Fruit fly (Drosophila melanogaster) whole organism, embryonic: Measurements from ENCODE around the gene Jarid2.

Experiments used
- Asciz ChIP-seq: fragments of 200-800 bp; sonication (Bioruptor generic); optimal IDR thresholded peaks from 2 replicates; lab custom pipeline; 2017; ENCODE audit warnings: missing biosample characterization, mild to moderate bottlenecking, missing genetic modification characterization, missing genetic modification reagents
- BEAF-32 ChIP-seq: fragments of 200-800 bp; sonication (Bioruptor generic); optimal IDR thresholded peaks from 3 replicates; lab custom pipeline; 2017; ENCODE audit warnings: missing biosample characterization, missing genetic modification characterization, mild to moderate bottlenecking, moderate library complexity, missing genetic modification reagents
- CG10274 ChIP-seq: fragments of 200-800 bp; sonication (Bioruptor generic); optimal IDR thresholded peaks from 3 replicates; lab custom pipeline; 2017; ENCODE audit warnings: missing biosample characterization, mild to moderate bottlenecking, missing genetic modification characterization
- CG11456 ChIP-seq: fragments of 200-800 bp; sonication (Bioruptor generic); IDR thresholded peaks from 3 replicates; pipeline ENCODE4 v1.3.6; 2022; ENCODE audit warnings: missing biosample characterization, missing genetic modification characterization
- CG11723 ChIP-seq: fragments of 200-800 bp; sonication (Bioruptor generic); optimal IDR thresholded peaks from 2 replicates; lab custom pipeline; 2017; ENCODE audit warnings: missing biosample characterization, mild to moderate bottlenecking, missing genetic modification characterization
- CG14965 ChIP-seq: fragments of 200-800 bp; sonication (Bioruptor generic); optimal IDR thresholded peaks from 2 replicates; lab custom pipeline; 2016; ENCODE audit warnings: missing biosample characterization, missing genetic modification characterization, borderline replicate concordance
- CG17385 ChIP-seq: fragments of 200-800 bp; sonication (Bioruptor generic); optimal IDR thresholded peaks from 3 replicates; lab custom pipeline; 2018; ENCODE audit warnings: missing biosample characterization, mild to moderate bottlenecking, missing genetic modification characterization
- CG17829 ChIP-seq: fragments of 200-800 bp; optimal IDR thresholded peaks from 2 replicates; lab custom pipeline; 2019; ENCODE audit warnings: missing biosample characterization, mild to moderate bottlenecking, missing genetic modification characterization, moderate library complexity
- CG1792 ChIP-seq: fragments of 200-800 bp; sonication (Bioruptor generic); optimal IDR thresholded peaks from 2 replicates; lab custom pipeline; 2016; ENCODE audit warnings: missing biosample characterization, missing genetic modification characterization
- CG18011 ChIP-seq: fragments of 200-800 bp; sonication (Bioruptor generic); optimal IDR thresholded peaks from 2 replicates; lab custom pipeline; 2017; ENCODE audit warnings: missing biosample characterization, missing genetic modification characterization, mild to moderate bottlenecking, moderate library complexity, missing genotype
- CG1832 ChIP-seq: fragments of 200-800 bp; sonication (Bioruptor generic); optimal IDR thresholded peaks from 2 replicates; lab custom pipeline; 2017; ENCODE audit warnings: missing biosample characterization, mild to moderate bottlenecking, missing genetic modification characterization, inconsistent platforms
- CG18619 ChIP-seq: fragments of 200-800 bp; sonication (Bioruptor generic); optimal IDR thresholded peaks from 3 replicates; lab custom pipeline; 2017; ENCODE audit warnings: missing biosample characterization, mild to moderate bottlenecking, missing genetic modification characterization
- CG30020 ChIP-seq: fragments of 200-800 bp; optimal IDR thresholded peaks from 2 replicates; lab custom pipeline; 2019; ENCODE audit warnings: missing biosample characterization, mild to moderate bottlenecking, missing genetic modification characterization, moderate library complexity
- CG34376 ChIP-seq: fragments of 200-800 bp; sonication (Bioruptor generic); optimal IDR thresholded peaks from 2 replicates; lab custom pipeline; 2018; ENCODE audit warnings: missing biosample characterization, mild to moderate bottlenecking, missing genetic modification characterization
- CG3995 ChIP-seq: fragments of 200-800 bp; sonication (Bioruptor generic); optimal IDR thresholded peaks from 3 replicates; lab custom pipeline; 2016; ENCODE audit warnings: missing biosample characterization, missing genetic modification characterization
- CG42726 ChIP-seq: fragments of 200-800 bp; sonication (Bioruptor generic); IDR thresholded peaks from 2 replicates; pipeline ENCODE4 v1.3.6; 2022; ENCODE audit warnings: missing biosample characterization, missing genetic modification characterization; ENCODE audit not compliant: partially characterized antibody
- CG4282 ChIP-seq: fragments of 200-800 bp; sonication (Bioruptor generic); optimal IDR thresholded peaks from 2 replicates; lab custom pipeline; 2016; ENCODE audit warnings: missing biosample characterization, missing genetic modification characterization
- CG4730 ChIP-seq: fragments of 200-800 bp; sonication (Bioruptor generic); IDR thresholded peaks from 2 replicates; pipeline ENCODE4 v1.3.6; 2022; ENCODE audit warnings: missing biosample characterization, missing genetic modification characterization
- CG6765 ChIP-seq: fragments of 200-800 bp; sonication (Bioruptor generic); optimal IDR thresholded peaks from 3 replicates; lab custom pipeline; 2017; ENCODE audit warnings: missing biosample characterization, mild to moderate bottlenecking, missing genetic modification characterization
- CG8281 ChIP-seq: fragments of 200-800 bp; sonication (Bioruptor generic); optimal IDR thresholded peaks from 2 replicates; lab custom pipeline; 2018; ENCODE audit warnings: missing biosample characterization, mild to moderate bottlenecking, missing genetic modification characterization, moderate library complexity
- CG8765 ChIP-seq: fragments of 200-800 bp; sonication (Bioruptor generic); IDR thresholded peaks from 2 replicates; pipeline ENCODE4 v1.3.6; 2022; ENCODE audit warnings: missing biosample characterization, missing genetic modification characterization
- Dad ChIP-seq: fragments of 200-800 bp; sonication (Bioruptor generic); optimal IDR thresholded peaks from 3 replicates; lab custom pipeline; 2016; ENCODE audit warnings: missing biosample characterization, missing genetic modification characterization
- Dek ChIP-seq: fragments of 200-800 bp; sonication (Bioruptor generic); optimal IDR thresholded peaks from 3 replicates; lab custom pipeline; 2019; ENCODE audit warnings: missing biosample characterization, mild to moderate bottlenecking, missing genetic modification characterization, moderate library complexity
- E2f1 ChIP-seq: fragments of 200-800 bp; sonication (Bioruptor generic); IDR thresholded peaks from 2 replicates; pipeline ENCODE4 v1.3.6; 2022; ENCODE audit warnings: missing biosample characterization, missing genetic modification characterization
- HmgZ ChIP-seq: fragments of 200-800 bp; sonication (Bioruptor generic); optimal IDR thresholded peaks from 2 replicates; lab custom pipeline; 2018; ENCODE audit warnings: missing biosample characterization, mild to moderate bottlenecking, missing genetic modification characterization
- Hmx ChIP-seq: fragments of 200-800 bp; sonication (Bioruptor generic); optimal IDR thresholded peaks from 2 replicates; lab custom pipeline; 2016; ENCODE audit warnings: missing biosample characterization, missing genetic modification characterization
- Oaz ChIP-seq: fragments of 200-800 bp; sonication (Bioruptor generic); IDR thresholded peaks from 2 replicates; pipeline ENCODE4 v1.3.6; 2022; ENCODE audit warnings: missing biosample characterization, missing genetic modification characterization
- Pdp1 ChIP-seq, 2 experiments: fragments of 200-800 bp; sonication (Bioruptor generic); optimal IDR thresholded peaks; 3 replicates each; lab custom pipeline; 2016; ENCODE audit warnings: missing biosample characterization in 2 of 2, missing genetic modification characterization in 2 of 2, mild to moderate bottlenecking in 1 of 2, moderate library complexity in 1 of 2
- Poxn ChIP-seq: fragments of 200-800 bp; sonication (Bioruptor generic); IDR thresholded peaks from 2 replicates; pipeline ENCODE4 v1.3.6; 2022; ENCODE audit warnings: missing biosample characterization, missing genetic modification characterization
- Side ChIP-seq: fragments of 200-800 bp; sonication (Bioruptor generic); optimal IDR thresholded peaks from 2 replicates; lab custom pipeline; 2016; ENCODE audit warnings: missing biosample characterization, missing genetic modification characterization
- Sry-β ChIP-seq: fragments of 200-800 bp; sonication (Bioruptor generic); optimal IDR thresholded peaks from 2 replicates; lab custom pipeline; 2018; ENCODE audit warnings: missing biosample characterization, mild to moderate bottlenecking, missing genetic modification characterization, moderate library complexity
- Usf ChIP-seq: fragments of 200-800 bp; sonication (Bioruptor generic); optimal IDR thresholded peaks from 2 replicates; lab custom pipeline; 2017; ENCODE audit warnings: missing genotype, missing biosample characterization, missing genetic modification characterization
- aop ChIP-seq: fragments of 200-800 bp; sonication (Bioruptor generic); IDR thresholded peaks from 2 replicates; pipeline ENCODE4 v1.3.6; 2022; ENCODE audit warnings: missing biosample characterization, missing genetic modification characterization
- chn ChIP-seq: fragments of 200-800 bp; sonication (Bioruptor generic); optimal IDR thresholded peaks from 2 replicates; lab custom pipeline; 2016; ENCODE audit warnings: missing biosample characterization, missing genetic modification characterization
- corto ChIP-seq: fragments of 200-800 bp; sonication (Bioruptor generic); optimal IDR thresholded peaks from 2 replicates; lab custom pipeline; 2016; ENCODE audit warnings: missing biosample characterization, mild to moderate bottlenecking, missing genetic modification characterization, moderate library complexity
- cwo ChIP-seq: fragments of 200-800 bp; sonication (Bioruptor generic); optimal IDR thresholded peaks from 3 replicates; lab custom pipeline; 2017; ENCODE audit warnings: missing biosample characterization, missing genetic modification characterization, mild to moderate bottlenecking, moderate library complexity, missing genetic modification reagents
- da ChIP-seq: fragments of 200-800 bp; sonication (Bioruptor generic); optimal IDR thresholded peaks from 2 replicates; lab custom pipeline; 2016; ENCODE audit warnings: missing biosample characterization, missing genetic modification characterization
- dan ChIP-seq: fragments of 200-800 bp; sonication (Bioruptor generic); IDR thresholded peaks from 2 replicates; pipeline ENCODE4 v1.3.6; 2022; ENCODE audit warnings: missing biosample characterization, missing genetic modification characterization
- fd102C ChIP-seq: fragments of 200-800 bp; sonication (Bioruptor generic); optimal IDR thresholded peaks from 2 replicates; lab custom pipeline; 2018; ENCODE audit warnings: missing biosample characterization, mild to moderate bottlenecking, missing genetic modification characterization, moderate library complexity
- gcm ChIP-seq: fragments of 200-800 bp; sonication (Bioruptor generic); optimal IDR thresholded peaks from 2 replicates; lab custom pipeline; 2019; ENCODE audit warnings: missing biosample characterization, mild to moderate bottlenecking, missing genetic modification characterization, moderate library complexity
- jigr1 ChIP-seq: fragments of 200-800 bp; sonication (Bioruptor generic); IDR thresholded peaks from 3 replicates; pipeline ENCODE4 v1.3.6; 2022; ENCODE audit warnings: missing biosample characterization, missing genetic modification characterization
- odd ChIP-seq: fragments of 200-800 bp; sonication (Bioruptor generic); optimal IDR thresholded peaks from 2 replicates; lab custom pipeline; 2017; ENCODE audit warnings: missing biosample characterization, mild to moderate bottlenecking, missing genetic modification characterization
- prd ChIP-seq, 3 experiments: fragments of >200 bp in 2 of 3; fragments of 200-800 bp in 1 of 3; sonication (Bioruptor generic) in 1 of 3; optimal IDR thresholded peaks in 2 of 3; IDR thresholded peaks in 1 of 3; 2 replicates in 2 of 3; 3 replicates in 1 of 3; pipeline versions ENCODE4 v1.3.6 to Lab custom; 2017 to 2022; ENCODE audit warnings: missing biosample characterization in 1 of 3, missing genetic modification characterization in 1 of 3
- pzg ChIP-seq: fragments of 200-800 bp; sonication (Bioruptor generic); optimal IDR thresholded peaks from 3 replicates; lab custom pipeline; 2018; ENCODE audit warnings: missing biosample characterization, mild to moderate bottlenecking, missing genetic modification characterization, moderate library complexity
- run ChIP-seq: fragments of 200-800 bp; sonication (Bioruptor generic); optimal IDR thresholded peaks from 3 replicates; lab custom pipeline; 2018; ENCODE audit warnings: missing biosample characterization, mild to moderate bottlenecking, missing genetic modification characterization
- schlank ChIP-seq: fragments of 200-800 bp; sonication (Bioruptor generic); optimal IDR thresholded peaks from 2 replicates; lab custom pipeline; 2018; ENCODE audit warnings: missing biosample characterization, mild to moderate bottlenecking, missing genetic modification characterization
- seq ChIP-seq: fragments of 200-800 bp; sonication (Bioruptor generic); IDR thresholded peaks from 2 replicates; pipeline ENCODE4 v1.3.6; 2022; ENCODE audit warnings: missing biosample characterization, missing genetic modification characterization
- sr ChIP-seq: fragments of 200-800 bp; sonication (Bioruptor generic); IDR thresholded peaks from 3 replicates; pipeline ENCODE4 v1.3.6; 2022; ENCODE audit warnings: missing biosample characterization, missing genetic modification characterization
- unc-4 ChIP-seq: fragments of 200-800 bp; sonication (Bioruptor generic); IDR thresholded peaks from 2 replicates; pipeline ENCODE4 v1.3.6; 2022; ENCODE audit warnings: missing biosample characterization, missing genetic modification characterization; ENCODE audit not compliant: partially characterized antibody
- wor ChIP-seq: fragments of 200-800 bp; sonication (Bioruptor generic); IDR thresholded peaks from 2 replicates; pipeline ENCODE4 v1.3.6; 2022; ENCODE audit warnings: missing biosample characterization, missing genetic modification characterization
- zen2 ChIP-seq: fragments of 200-800 bp; sonication (Bioruptor generic); IDR thresholded peaks from 3 replicates; pipeline ENCODE4 v1.3.6; 2022; ENCODE audit warnings: missing biosample characterization, missing genetic modification characterization; ENCODE audit not compliant: partially characterized antibody

Gene Jarid2

dm6 chr3L:9466595-9466994 lies 10.2 kb upstream of the Jarid2 start (continued):
- TF ChIP-seq CG30020 (tag; lab: Kevin White, UChicago) = no peak
- no peak for TF ChIP-seq dan (GFP tag; lab: Robert Waterston, UW)
- TF ChIP-seq cwo (GFP tag; lab: Kevin White, UChicago) = peak; percentile 29
- no peak for TF ChIP-seq CG11456
- TF ChIP-seq CG8281 (tag; lab: Kevin White, UChicago) = no peak
- TF ChIP-seq CG3995 (GFP tag; lab: Kevin White, UChicago) = no peak
- TF ChIP-seq HmgZ (tag; lab: Kevin White, UChicago) = no peak
- no peak for TF ChIP-seq CG1832 (GFP tag; lab: Kevin White, UChicago)
- no peak for TF ChIP-seq E2f1 (GFP tag; lab: Robert Waterston, UW)
- peak; percentile 37 for TF ChIP-seq CG34376
- TF ChIP-seq CG1792 (GFP tag; lab: Kevin White, UChicago) = no peak
- no peak for TF ChIP-seq da (GFP tag; lab: Kevin White, UChicago)
- no peak for TF ChIP-seq CG17829 (tag; lab: Kevin White, UChicago)
- no peak for TF ChIP-seq CG42726 (GFP tag; lab: Robert Waterston, UW)
- TF ChIP-seq CG18619 (GFP tag; lab: Kevin White, UChicago) = peak; percentile 26
- no peak for TF ChIP-seq zen2 (GFP tag; lab: Robert Waterston, UW)
- TF ChIP-seq Oaz (GFP tag; lab: Robert Waterston, UW) = no peak
- no peak for TF ChIP-seq Sry-β
- TF ChIP-seq CG8765 (GFP tag; lab: Robert Waterston, UW) = no peak
- TF ChIP-seq wor (GFP tag; lab: Robert Waterston, UW) = no peak
- TF ChIP-seq chn (GFP tag; lab: Kevin White, UChicago) = no peak
- TF ChIP-seq Dek = peak; percentile 19
- TF ChIP-seq schlank (tag; lab: Kevin White, UChicago) = no peak
- no peak for TF ChIP-seq sr (GFP tag; lab: Robert Waterston, UW)
- no peak for TF ChIP-seq aop (GFP tag; lab: Robert Waterston, UW)
- no peak for TF ChIP-seq jigr1
- no peak for TF ChIP-seq Usf (GFP tag; lab: Kevin White, UChicago)
- no peak for TF ChIP-seq CG18011 (GFP tag; lab: Kevin White, UChicago)
- no peak for TF ChIP-seq fd102C (GFP tag; lab: Kevin White, UChicago)
- peak; percentile 7 for TF ChIP-seq Asciz (GFP tag; lab: Kevin White, UChicago)
- no peak for TF ChIP-seq gcm (GFP tag; lab: Kevin White, UChicago)
- no peak for TF ChIP-seq odd
- TF ChIP-seq CG6765 (GFP tag; lab: Kevin White, UChicago) = peak; percentile 29
- no peak for TF ChIP-seq BEAF-32 (GFP tag; lab: Kevin White, UChicago)
- TF ChIP-seq CG4730 = no peak
- TF ChIP-seq CG17385 = no peak
- no peak for TF ChIP-seq CG4282 (GFP tag; lab: Kevin White, UChicago)
- no peak for TF ChIP-seq seq (GFP tag; lab: Robert Waterston, UW)
- TF ChIP-seq Hmx (GFP tag; lab: Kevin White, UChicago) = no peak
- no peak for TF ChIP-seq corto (GFP tag; lab: Kevin White, UChicago)
- no peak for TF ChIP-seq Dad
- TF ChIP-seq CG10274 (GFP tag; lab: Kevin White, UChicago) = no peak
- no peak for TF ChIP-seq prd (optimal IDR thresholded peaks at IDR 0.05; lab: Kevin White, UChicago)
- TF ChIP-seq prd (GFP tag; IDR thresholded peaks at IDR 0.05; lab: Robert Waterston, UW) = 0 out of 3 replicates have a peak, but pooled peaks have one; percentile 10
- TF ChIP-seq CG14965 = no peak
- no peak for TF ChIP-seq Poxn (GFP tag; lab: Robert Waterston, UW)
- no peak for TF ChIP-seq pzg (GFP tag; lab: Kevin White, UChicago)
- TF ChIP-seq CG11723 (GFP tag; lab: Kevin White, UChicago) = no peak
- no peak for TF ChIP-seq unc-4 (GFP tag; lab: Robert Waterston, UW)
- TF ChIP-seq Pdp1 (GFP tag; optimal IDR thresholded peaks at IDR 0.05; lab: Kevin White, UChicago) = no peak
- TF ChIP-seq run (tag; lab: Kevin White, UChicago) = no peak
- TF ChIP-seq Side = no peak
